Fruit fly (Drosophila melanogaster): ENCODE measurements around the gene CG5199.

CG5199 gene

DNA sequence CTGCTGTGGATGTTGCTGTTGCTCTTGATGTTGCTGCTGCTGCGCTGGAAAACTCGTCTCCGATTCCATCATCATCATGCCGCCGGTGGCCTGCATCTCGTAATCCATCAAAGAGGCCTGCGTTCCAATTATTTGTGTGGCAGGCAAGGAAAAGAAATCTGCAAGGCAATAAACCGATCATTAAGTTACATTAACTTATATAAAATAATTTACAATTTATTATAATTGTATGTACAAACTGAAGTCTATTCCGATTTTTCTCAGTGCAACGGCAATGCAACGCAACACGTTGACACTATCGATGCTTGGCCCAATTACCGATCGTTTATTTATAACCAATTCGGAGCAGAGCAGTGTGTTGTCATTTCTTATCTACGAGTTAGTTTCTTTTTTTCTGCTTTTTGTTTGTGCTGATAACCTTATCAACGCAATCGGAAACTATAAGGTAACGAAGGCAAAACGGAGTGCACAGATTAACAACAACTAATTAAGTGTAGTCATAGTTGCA lies 18.4 kb upstream of the CG5199 start (continued):
- TF ChIP-seq Hr3 (GFP tag; optimal IDR thresholded peaks at IDR 0.05), result peak; percentile 13
- peak; percentile 53; the same call in 1 of the 2 replicates for TF ChIP-seq E2f1 (GFP tag; IDR thresholded peaks at IDR 0.05)
- TF ChIP-seq CG11560 (tag; IDR thresholded peaks at IDR 0.05), result no peak
- no peak for TF ChIP-seq br (optimal IDR thresholded peaks at IDR 0.05)
- no peak for TF ChIP-seq NK7.1 (GFP tag; optimal IDR thresholded peaks at IDR 0.05)
- no peak for TF ChIP-seq CG13624 (GFP tag; optimal IDR thresholded peaks at IDR 0.05)
- TF ChIP-seq PHDP (tag; optimal IDR thresholded peaks at IDR 0.05), result peak; percentile 51
- TF ChIP-seq bowl (GFP tag; IDR thresholded peaks at IDR 0.05), result no peak
- TF ChIP-seq wek (GFP tag; optimal IDR thresholded peaks at IDR 0.05), result peak; percentile 23
- no peak for TF ChIP-seq Spps (tag; optimal IDR thresholded peaks at IDR 0.05)
- TF ChIP-seq CG4617 (GFP tag; optimal IDR thresholded peaks at IDR 0.05; ENCODE audit: borderline replicate concordance), result no peak
- peak; percentile 47 for TF ChIP-seq CG18262 (tag; optimal IDR thresholded peaks at IDR 0.05)
- no peak for TF ChIP-seq Kr (GFP tag; optimal IDR thresholded peaks at IDR 0.05)
- no peak for TF ChIP-seq CG6683 (GFP tag; optimal IDR thresholded peaks at IDR 0.05)
- peak; percentile 55 for TF ChIP-seq Max (GFP tag; optimal IDR thresholded peaks at IDR 0.05)
- TF ChIP-seq CG30431 (GFP tag; optimal IDR thresholded peaks at IDR 0.05), result no peak
- peak; percentile 40 for TF ChIP-seq dmrt11E (tag; optimal IDR thresholded peaks at IDR 0.05)
- no peak for TF ChIP-seq CG1792 (GFP tag; optimal IDR thresholded peaks at IDR 0.05)
- TF ChIP-seq Xrp1 (GFP tag; IDR thresholded peaks at IDR 0.05), result peak; percentile 53; the same call in 1 of the 2 replicates
- TF ChIP-seq CG16815 (GFP tag; optimal IDR thresholded peaks at IDR 0.05), result no peak
- no peak for TF ChIP-seq CG14965 (GFP tag; optimal IDR thresholded peaks at IDR 0.05; ENCODE audit: borderline replicate concordance)
- peak; percentile 38 for TF ChIP-seq CG15514 (GFP tag; optimal IDR thresholded peaks at IDR 0.05)
- TF ChIP-seq toy (GFP tag; IDR thresholded peaks at IDR 0.05), result no peak
- TF ChIP-seq CG17361 (GFP tag; IDR thresholded peaks at IDR 0.05), result no peak
- TF ChIP-seq Drgx (GFP tag; IDR thresholded peaks at IDR 0.05), result peak; percentile 72
- TF ChIP-seq CG9727 (GFP tag; optimal IDR thresholded peaks at IDR 0.05), result peak; percentile 24
- no peak for TF ChIP-seq crol (GFP tag; IDR thresholded peaks at IDR 0.05)
- peak; percentile 43 for TF ChIP-seq CG12071 (GFP tag; optimal IDR thresholded peaks at IDR 0.05)
- TF ChIP-seq CG16779 (GFP tag; IDR thresholded peaks at IDR 0.05), result no peak
- no peak for TF ChIP-seq CG2202 (tag; optimal IDR thresholded peaks at IDR 0.05)
- TF ChIP-seq Ssrp (tag; optimal IDR thresholded peaks at IDR 0.05), result peak; percentile 19
- TF ChIP-seq CG17186 (GFP tag; optimal IDR thresholded peaks at IDR 0.05), result no peak
- 0 out of 3 replicates have a peak, but pooled peaks have one; percentile 35 for TF ChIP-seq CG3726 (GFP tag; IDR thresholded peaks at IDR 0.05)
- peak; percentile 9; the same call in 1 of the 2 replicates for TF ChIP-seq peb (GFP tag; IDR thresholded peaks at IDR 0.05)
- TF ChIP-seq Meics (GFP tag; optimal IDR thresholded peaks at IDR 0.05), result peak; percentile 94
- TF ChIP-seq Side (GFP tag; optimal IDR thresholded peaks at IDR 0.05), result no peak
- TF ChIP-seq ash1 (GFP tag; optimal IDR thresholded peaks at IDR 0.05), result no peak
- TF ChIP-seq pb (GFP tag; optimal IDR thresholded peaks at IDR 0.05), result no peak
- no peak for TF ChIP-seq Chrac-16 (GFP tag; optimal IDR thresholded peaks at IDR 0.05)
- TF ChIP-seq chm (GFP tag; IDR thresholded peaks at IDR 0.05), result peak; percentile 53; the same call in 1 of the 2 replicates
- TF ChIP-seq CG7786 (GFP tag; optimal IDR thresholded peaks at IDR 0.05), result no peak
- peak; percentile 42 for TF ChIP-seq CG8388 (GFP tag; optimal IDR thresholded peaks at IDR 0.05)
- TF ChIP-seq CG4707 (GFP tag; optimal IDR thresholded peaks at IDR 0.05), result peak; percentile 53
- TF ChIP-seq pan (optimal IDR thresholded peaks at IDR 0.05), result no peak
- TF ChIP-seq pan (GFP tag; optimal IDR thresholded peaks at IDR 0.05 in 1 of 2, IDR thresholded peaks at IDR 0.05 in 1 of 2), result peak in 1 of 2 experiments; percentile 69
- no peak for TF ChIP-seq Sin3A (optimal IDR thresholded peaks at IDR 0.05)
- peak; percentile 69 for TF ChIP-seq Atf6 (GFP tag; IDR thresholded peaks at IDR 0.05)
- TF ChIP-seq Doc2 (GFP tag; IDR thresholded peaks at IDR 0.05), result no peak
- TF ChIP-seq sug (tag; optimal IDR thresholded peaks at IDR 0.05), result peak; percentile 67
- no peak for TF ChIP-seq Atf3 (GFP tag; optimal IDR thresholded peaks at IDR 0.05)
- no peak for TF ChIP-seq emc (GFP tag; optimal IDR thresholded peaks at IDR 0.05)
- TF ChIP-seq CG31388 (GFP tag; optimal IDR thresholded peaks at IDR 0.05), result no peak
